Worm (Caenorhabditis elegans) whole organism, young adult: ENCODE measurements around the gene ZK757.1.

Experiments
- B0019.2 ChIP-seq: fragments of 200-800 bp; sonication (Bioruptor generic); conservative IDR thresholded peaks from 2 replicates; pipeline ENCODE4 v1.3.6; 2022; ENCODE audit warnings: missing genetic modification reagents, missing genetic modification characterization, missing compliant biosample characterization
- B0035.1 ChIP-seq: sonication (generic microtip); optimal IDR thresholded peaks from 2 replicates; lab custom pipeline; 2016; ENCODE audit warnings: missing genetic modification characterization, mild to moderate bottlenecking, missing compliant biosample characterization, missing genotype, missing genetic modification reagents
- B0336.3 ChIP-seq: fragments of 200-800 bp; sonication (Bioruptor generic); IDR thresholded peaks from 2 replicates; pipeline ENCODE4 v1.3.6; 2022; ENCODE audit warnings: missing genetic modification characterization, missing compliant biosample characterization
- C06A6.2 ChIP-seq: fragments of 200-800 bp; sonication (Bioruptor generic); conservative IDR thresholded peaks from 2 replicates; pipeline ENCODE4 v1.3.6; 2022; ENCODE audit warnings: missing genetic modification characterization, missing compliant biosample characterization
- D2030.7 ChIP-seq: fragments of 200-800 bp; sonication (Bioruptor generic); IDR thresholded peaks from 2 replicates; pipeline ENCODE4 v1.3.6; 2022; ENCODE audit warnings: missing genetic modification reagents, missing genetic modification characterization, missing compliant biosample characterization
- K11D2.4 ChIP-seq: fragments of 200-800 bp; sonication (Bioruptor generic); IDR thresholded peaks from 2 replicates; pipeline ENCODE4 v1.3.6; 2022; ENCODE audit warnings: missing genetic modification reagents, missing genetic modification characterization, missing compliant biosample characterization
- Y53G8AR.9 ChIP-seq: fragments of 200-800 bp; sonication (Bioruptor generic); conservative IDR thresholded peaks from 2 replicates; pipeline ENCODE4 v1.3.6; 2022; ENCODE audit warnings: missing genetic modification reagents, missing genetic modification characterization, missing compliant biosample characterization
- Y79H2A.3 ChIP-seq: fragments of 200-800 bp; sonication (Bioruptor generic); conservative IDR thresholded peaks from 2 replicates; pipeline ENCODE4 v1.3.6; 2022; ENCODE audit warnings: missing genetic modification reagents, missing genetic modification characterization, missing compliant biosample characterization
- Y95B8A.8 ChIP-seq: fragments of 200-800 bp; sonication (Bioruptor generic); IDR thresholded peaks from 2 replicates; pipeline ENCODE4 v1.3.6; 2022; ENCODE audit warnings: missing genetic modification reagents, missing genetic modification characterization, missing compliant biosample characterization
- ZK185.1 ChIP-seq: sonication (generic microtip); optimal IDR thresholded peaks from 2 replicates; lab custom pipeline; 2016; ENCODE audit warnings: mild to moderate bottlenecking, missing genetic modification characterization, missing compliant biosample characterization; ENCODE audit not compliant: poor library complexity, severe bottlenecking
- aptf-2 ChIP-seq: fragments of 200-800 bp; sonication (Bioruptor generic); conservative IDR thresholded peaks from 2 replicates; pipeline ENCODE4 v1.3.6; 2022; ENCODE audit warnings: missing genetic modification reagents, missing genetic modification characterization, missing compliant biosample characterization
- aptf-3 ChIP-seq: fragments of 200-800 bp; sonication (Bioruptor generic); IDR thresholded peaks from 2 replicates; pipeline ENCODE4 v1.3.6; 2022; ENCODE audit warnings: missing genetic modification characterization, missing compliant biosample characterization
- attf-6 ChIP-seq: fragments of 200-800 bp; sonication (Bioruptor generic); IDR thresholded peaks from 2 replicates; pipeline ENCODE4 v1.3.6; 2022; ENCODE audit warnings: missing genetic modification reagents, missing genetic modification characterization, missing compliant biosample characterization
- ceh-100 ChIP-seq: fragments of 200-800 bp; sonication (Bioruptor generic); IDR thresholded peaks from 2 replicates; pipeline ENCODE4 v1.3.6; 2022; ENCODE audit warnings: missing genetic modification reagents, missing genetic modification characterization, missing compliant biosample characterization
- ceh-40 ChIP-seq: fragments of 200-800 bp; sonication (Bioruptor generic); IDR thresholded peaks from 2 replicates; pipeline ENCODE4 v1.3.6; 2022; ENCODE audit warnings: missing genetic modification characterization, missing compliant biosample characterization
- chd-7 ChIP-seq: sonication (generic microtip); optimal IDR thresholded peaks from 2 replicates; lab custom pipeline; 2016; ENCODE audit warnings: mild to moderate bottlenecking, missing genetic modification characterization, moderate library complexity, missing compliant biosample characterization
- efl-1 ChIP-seq: fragments of 150-350 bp; optimal IDR thresholded peaks from 2 replicates; lab custom pipeline; 2014; ENCODE audit warnings: missing biosample characterization, missing genetic modification reagents, missing genetic modification characterization
- egl-44 ChIP-seq: fragments of 200-800 bp; sonication (Bioruptor generic); IDR thresholded peaks from 2 replicates; pipeline ENCODE4 v1.3.6; 2022; ENCODE audit warnings: missing genetic modification reagents, missing genetic modification characterization, missing compliant biosample characterization
- ekl-4 ChIP-seq: fragments of 200-800 bp; sonication (Bioruptor generic); IDR thresholded peaks from 2 replicates; pipeline ENCODE4 v1.3.6; 2022; ENCODE audit warnings: missing genetic modification reagents, missing genetic modification characterization, missing compliant biosample characterization
- ets-4 ChIP-seq: fragments of 200-800 bp; sonication (Bioruptor generic); optimal IDR thresholded peaks from 2 replicates; lab custom pipeline; 2018; ENCODE audit warnings: mild to moderate bottlenecking, missing genetic modification characterization, missing compliant biosample characterization
- him-1 ChIP-seq: sonication (generic microtip); optimal IDR thresholded peaks from 2 replicates; lab custom pipeline; 2016; ENCODE audit warnings: missing genotype, missing genetic modification reagents, missing genetic modification characterization, missing compliant biosample characterization
- hlh-26 ChIP-seq: fragments of 200-800 bp; sonication (Bioruptor generic); conservative IDR thresholded peaks from 2 replicates; pipeline ENCODE4 v1.3.6; 2022; ENCODE audit warnings: missing genetic modification reagents, missing genetic modification characterization, missing compliant biosample characterization
- hmg-1.2 ChIP-seq: fragments of 200-800 bp; sonication (Bioruptor generic); IDR thresholded peaks from 2 replicates; pipeline ENCODE4 v1.3.6; 2022; ENCODE audit warnings: missing genetic modification reagents, missing genetic modification characterization, missing compliant biosample characterization
- hsf-1 ChIP-seq: fragments of 200-800 bp; sonication (Bioruptor generic); IDR thresholded peaks from 2 replicates; pipeline ENCODE4 v1.3.6; 2022; ENCODE audit warnings: missing genetic modification reagents, missing genetic modification characterization, missing compliant biosample characterization
- lin-40 ChIP-seq: sonication (generic microtip); optimal IDR thresholded peaks from 2 replicates; lab custom pipeline; 2016; ENCODE audit warnings: missing genetic modification characterization, mild to moderate bottlenecking, missing compliant biosample characterization, missing genotype, missing genetic modification reagents
- lin-54 ChIP-seq: fragments of 200-800 bp; sonication (Bioruptor generic); optimal IDR thresholded peaks from 2 replicates; lab custom pipeline; 2018; ENCODE audit warnings: mild to moderate bottlenecking, missing genetic modification characterization, missing compliant biosample characterization
- lsl-1 ChIP-seq: fragments of 200-800 bp; sonication (Bioruptor generic); optimal IDR thresholded peaks from 2 replicates; lab custom pipeline; 2018; ENCODE audit warnings: mild to moderate bottlenecking, missing genetic modification characterization, moderate library complexity, missing compliant biosample characterization
- lsy-27 ChIP-seq: sonication (generic microtip); optimal IDR thresholded peaks from 2 replicates; lab custom pipeline; 2017; ENCODE audit warnings: missing genetic modification characterization, mild to moderate bottlenecking, missing compliant biosample characterization, antibody characterized with exemption, missing genotype, borderline replicate concordance; ENCODE audit not compliant: insufficient read depth
- madf-10 ChIP-seq: sonication (generic microtip); optimal IDR thresholded peaks from 2 replicates; lab custom pipeline; 2016; ENCODE audit warnings: mild to moderate bottlenecking, missing genetic modification characterization, missing compliant biosample characterization
- madf-3 ChIP-seq: fragments of 200-800 bp; sonication (Bioruptor generic); IDR thresholded peaks from 2 replicates; pipeline ENCODE4 v1.3.6; 2022; ENCODE audit warnings: missing genetic modification reagents, missing genetic modification characterization, missing compliant biosample characterization
- nfya-1 ChIP-seq: sonication (generic microtip); optimal IDR thresholded peaks from 2 replicates; lab custom pipeline; 2017; ENCODE audit warnings: antibody characterized with exemption, missing compliant biosample characterization, missing genetic modification characterization, borderline replicate concordance; ENCODE audit not compliant: insufficient read depth
- nfyb-1 ChIP-seq: fragments of 200-800 bp; sonication (Bioruptor generic); IDR thresholded peaks from 2 replicates; pipeline ENCODE4 v1.3.6; 2022; ENCODE audit warnings: missing genetic modification reagents, missing genetic modification characterization, missing compliant biosample characterization
- nhr-120 ChIP-seq: fragments of 200-800 bp; sonication (Bioruptor generic); IDR thresholded peaks from 2 replicates; pipeline ENCODE4 v1.3.6; 2022; ENCODE audit warnings: missing genetic modification characterization, missing compliant biosample characterization
- pbrm-1 ChIP-seq: fragments of 200-800 bp; sonication (Bioruptor generic); IDR thresholded peaks from 2 replicates; pipeline ENCODE4 v1.3.6; 2022; ENCODE audit warnings: missing genetic modification reagents, missing genetic modification characterization, missing compliant biosample characterization
- repo-1 ChIP-seq: sonication (generic microtip); optimal IDR thresholded peaks from 2 replicates; lab custom pipeline; 2017; ENCODE audit warnings: mild to moderate bottlenecking, missing genetic modification characterization, missing compliant biosample characterization
- sdz-38 ChIP-seq: sonication (generic microtip); optimal IDR thresholded peaks from 2 replicates; lab custom pipeline; 2016; ENCODE audit warnings: missing genotype, missing genetic modification characterization, missing compliant biosample characterization
- snpc-1.1 ChIP-seq: sonication (generic microtip); optimal IDR thresholded peaks from 2 replicates; lab custom pipeline; 2017; ENCODE audit warnings: missing genetic modification characterization, mild to moderate bottlenecking, missing compliant biosample characterization, antibody characterized with exemption, moderate library complexity, missing genotype, missing genetic modification reagents; ENCODE audit not compliant: insufficient read depth
- snpc-1.3 ChIP-seq: sonication (generic microtip); optimal IDR thresholded peaks from 2 replicates; lab custom pipeline; 2017; ENCODE audit warnings: missing genetic modification characterization, mild to moderate bottlenecking, missing compliant biosample characterization, antibody characterized with exemption, moderate library complexity, missing genotype, missing genetic modification reagents; ENCODE audit not compliant: insufficient read depth
- snpc-4 ChIP-seq, 5 experiments: fragments of 150-350 bp in 1 of 5; sonication (generic microtip) in 4 of 5; optimal IDR thresholded peaks; 2 replicates each; lab custom pipeline; 2014 to 2018; ENCODE audit warnings: missing genetic modification characterization in 5 of 5, missing biosample characterization in 3 of 5, antibody characterized with exemption in 2 of 5, mild to moderate bottlenecking in 2 of 5, missing compliant biosample characterization in 2 of 5, missing genotype in 2 of 5, moderate library complexity in 2 of 5, missing genetic modification reagents in 1 of 5
- somi-1 ChIP-seq: fragments of 200-800 bp; sonication (Bioruptor generic); optimal IDR thresholded peaks from 2 replicates; lab custom pipeline; 2018; ENCODE audit warnings: mild to moderate bottlenecking, missing genetic modification characterization, missing compliant biosample characterization
- tlf-1 ChIP-seq: fragments of 200-800 bp; sonication (Bioruptor generic); optimal IDR thresholded peaks from 2 replicates; lab custom pipeline; 2018; ENCODE audit warnings: mild to moderate bottlenecking, missing genetic modification characterization, missing compliant biosample characterization
- unc-62 ChIP-seq: fragments of 150-350 bp; optimal IDR thresholded peaks from 2 replicates; lab custom pipeline; 2014; ENCODE audit warnings: missing biosample characterization, missing genetic modification reagents, missing genetic modification characterization
- xnd-1 ChIP-seq: sonication (generic microtip); optimal IDR thresholded peaks from 2 replicates; lab custom pipeline; 2016; ENCODE audit warnings: missing genotype, missing genetic modification reagents, missing genetic modification characterization, missing compliant biosample characterization
- ztf-18 ChIP-seq: sonication (generic microtip); optimal IDR thresholded peaks from 2 replicates; lab custom pipeline; 2016; ENCODE audit warnings: missing genotype, mild to moderate bottlenecking, missing genetic modification characterization, missing compliant biosample characterization
- ztf-22 ChIP-seq: fragments of 200-800 bp; sonication (Bioruptor generic); optimal IDR thresholded peaks from 2 replicates; lab custom pipeline; 2018; ENCODE audit warnings: mild to moderate bottlenecking, missing genetic modification characterization, moderate library complexity, missing compliant biosample characterization

ZK757.1 gene

DNA sequence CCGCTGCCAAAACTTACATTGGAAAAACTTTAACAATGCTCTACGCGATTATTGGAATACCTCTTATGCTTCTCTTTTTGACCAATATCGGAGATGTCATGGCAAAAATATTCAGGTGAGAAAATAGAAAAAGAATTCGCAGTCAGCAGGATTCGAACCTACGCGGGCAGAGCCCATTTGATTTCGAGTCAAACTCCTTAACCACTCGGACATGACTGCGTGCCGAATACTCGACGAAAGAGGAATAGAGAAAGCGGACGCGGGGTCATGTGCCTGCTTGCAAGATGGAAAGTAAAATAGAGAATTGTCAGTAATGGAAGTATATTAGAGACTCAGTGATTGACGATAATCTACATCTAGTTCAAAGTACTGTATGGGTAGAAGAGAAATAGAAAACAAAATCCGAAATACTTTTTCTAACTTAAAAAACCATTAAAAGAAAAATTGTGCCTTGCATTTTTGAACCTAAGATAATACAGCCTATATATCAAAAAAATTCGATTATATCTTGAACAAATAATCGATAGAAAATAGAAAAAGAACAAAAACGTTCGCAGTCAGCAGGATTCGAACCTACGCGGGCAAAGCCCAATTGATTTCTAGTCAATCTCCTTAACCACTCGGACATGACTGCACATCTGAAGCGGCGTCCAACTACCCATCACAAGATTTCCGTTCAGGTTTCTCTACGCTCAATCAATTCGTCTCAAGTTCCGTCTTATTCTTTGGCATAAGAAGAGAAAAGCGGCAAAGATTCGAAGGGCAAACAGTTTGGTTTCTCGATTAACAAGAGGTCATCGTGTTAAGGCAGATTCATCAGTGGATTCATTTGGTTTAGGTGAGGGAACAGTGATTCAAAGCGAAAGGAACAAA lies 9.2 kb downstream of the ZK757.1 start (continued):
- peak; percentile 78 for TF ChIP-seq Y53G8AR.9
- TF ChIP-seq nhr-120, result no peak
- no peak for TF ChIP-seq attf-6 (GFP tag; lab: Robert Waterston, UW)
- TF ChIP-seq Y95B8A.8, result peak; percentile 81; the same call in 1 of the 2 replicates
- TF ChIP-seq repo-1 (tag; lab: Kevin White, UChicago), result no peak
- TF ChIP-seq B0336.3 (GFP tag; lab: Robert Waterston, UW), result peak; percentile 79
- TF ChIP-seq lsl-1 (GFP tag; lab: Kevin White, UChicago), result peak; percentile 54
- TF ChIP-seq sdz-38 (tag; lab: Kevin White, UChicago), result no peak
- TF ChIP-seq B0019.2 (GFP tag; lab: Robert Waterston, UW), result no peak
- peak; percentile 23 for TF ChIP-seq tlf-1 (GFP tag; lab: Kevin White, UChicago)
- TF ChIP-seq aptf-2, result no peak
- peak; percentile 58 for TF ChIP-seq him-1 (tag; lab: Kevin White, UChicago)
- TF ChIP-seq ceh-100 (GFP tag; lab: Robert Waterston, UW), result peak; percentile 52; the same call in 1 of the 2 replicates
- TF ChIP-seq madf-3 (GFP tag; lab: Robert Waterston, UW), result peak; percentile 54; the same call in 1 of the 2 replicates
- TF ChIP-seq K11D2.4 (GFP tag; lab: Robert Waterston, UW), result no peak
- no peak for TF ChIP-seq snpc-1.1 (tag; lab: Kevin White, UChicago)
- no peak for TF ChIP-seq ztf-22 (GFP tag; lab: Kevin White, UChicago)
- TF ChIP-seq efl-1 (GFP tag; lab: Kevin White, UChicago), result no peak
- TF ChIP-seq lin-54 (GFP tag; lab: Kevin White, UChicago), result peak; percentile 67
- TF ChIP-seq madf-10 (tag; lab: Kevin White, UChicago), result peak; percentile 56
- peak; percentile 61 for TF ChIP-seq ekl-4
- peak; percentile 81 for TF ChIP-seq nfyb-1
- TF ChIP-seq nfya-1 (tag; lab: Kevin White, UChicago), result no peak
- TF ChIP-seq egl-44 (GFP tag; lab: Robert Waterston, UW), result peak; percentile 75; the same call in 1 of the 2 replicates
- peak; percentile 64 for TF ChIP-seq lin-40 (tag; lab: Kevin White, UChicago)
- TF ChIP-seq Y79H2A.3 (GFP tag; lab: Robert Waterston, UW), result no peak
- no peak for TF ChIP-seq lsy-27 (tag; lab: Kevin White, UChicago)
- TF ChIP-seq ets-4 (GFP tag; lab: Kevin White, UChicago), result peak; percentile 14
- TF ChIP-seq B0035.1 (tag; lab: Kevin White, UChicago), result no peak
- peak; percentile 53 for TF ChIP-seq snpc-1.3 (tag; lab: Kevin White, UChicago)
- 0 out of 2 replicates have a peak, but pooled peaks have one; percentile 27 for TF ChIP-seq D2030.7 (GFP tag; lab: Robert Waterston, UW)
- no peak for TF ChIP-seq snpc-4 (GFP tag; optimal IDR thresholded peaks at IDR 0.05; lab: Kevin White, UChicago)
- peak in 2 of 4 experiments; percentile 34 to 37 for TF ChIP-seq snpc-4 (tag; optimal IDR thresholded peaks at IDR 0.05; lab: Kevin White, UChicago)
- TF ChIP-seq xnd-1 (tag; lab: Kevin White, UChicago), result no peak
- TF ChIP-seq hmg-1.2 (GFP tag; lab: Robert Waterston, UW), result peak; percentile 78
- TF ChIP-seq pbrm-1 (GFP tag; lab: Robert Waterston, UW), result peak; percentile 54; the same call in 1 of the 2 replicates
- TF ChIP-seq ZK185.1 (tag; lab: Kevin White, UChicago), result peak; percentile 74
- peak; percentile 66 for TF ChIP-seq hsf-1 (GFP tag; lab: Robert Waterston, UW)
- TF ChIP-seq aptf-3 (GFP tag; lab: Robert Waterston, UW), result 0 out of 2 replicates have a peak, but pooled peaks have one; percentile 71
- peak; percentile 74 for TF ChIP-seq chd-7 (tag; lab: Kevin White, UChicago)
- TF ChIP-seq unc-62 (GFP tag; lab: Kevin White, UChicago), result no peak
- TF ChIP-seq ztf-18 (tag; lab: Kevin White, UChicago), result peak; percentile 60
- TF ChIP-seq ceh-40, result peak; percentile 82; the same call in 1 of the 2 replicates
- no peak for TF ChIP-seq hlh-26 (GFP tag; lab: Robert Waterston, UW)
- TF ChIP-seq C06A6.2 (GFP tag; lab: Robert Waterston, UW), result no peak
- peak; percentile 38 for TF ChIP-seq somi-1
